Fruit fly (Drosophila melanogaster) whole organism, embryonic: Measurements from ENCODE around the gene CG33795.

Source experiments
- ATbp ChIP-seq: fragments of 200-800 bp; sonication (Bioruptor generic); optimal IDR thresholded peaks from 2 replicates; lab custom pipeline; 2017; ENCODE audit warnings: missing biosample characterization, mild to moderate bottlenecking, missing genetic modification characterization, missing genetic modification reagents
- Aef1 ChIP-seq: fragments of 200-800 bp; sonication (Bioruptor generic); IDR thresholded peaks from 3 replicates; pipeline ENCODE4 v1.3.6; 2022; ENCODE audit warnings: missing biosample characterization, missing genetic modification characterization
- B-H2 ChIP-seq: fragments of 200-800 bp; sonication (Bioruptor generic); optimal IDR thresholded peaks from 2 replicates; lab custom pipeline; 2018; ENCODE audit warnings: missing biosample characterization, mild to moderate bottlenecking, missing genetic modification characterization
- CG1024 ChIP-seq: fragments of 200-800 bp; sonication (Bioruptor generic); IDR thresholded peaks from 2 replicates; pipeline ENCODE4 v1.3.6; 2022; ENCODE audit warnings: missing biosample characterization, missing genetic modification characterization
- CG11085 ChIP-seq: fragments of 200-800 bp; sonication (Bioruptor generic); IDR thresholded peaks from 2 replicates; pipeline ENCODE4 v1.3.6; 2022; ENCODE audit warnings: missing biosample characterization, missing genetic modification characterization
- CG12155 ChIP-seq: fragments of 200-800 bp; sonication (Bioruptor generic); optimal IDR thresholded peaks from 3 replicates; lab custom pipeline; 2016; ENCODE audit warnings: missing biosample characterization, missing genetic modification characterization
- CG12236 ChIP-seq: fragments of 200-800 bp; sonication (Bioruptor generic); optimal IDR thresholded peaks from 2 replicates; lab custom pipeline; 2016; ENCODE audit warnings: missing biosample characterization, missing genetic modification characterization
- CG12942 ChIP-seq: fragments of 200-800 bp; sonication (Bioruptor generic); optimal IDR thresholded peaks from 3 replicates; lab custom pipeline; 2016; ENCODE audit warnings: missing biosample characterization, missing genetic modification characterization
- CG14965 ChIP-seq: fragments of 200-800 bp; sonication (Bioruptor generic); optimal IDR thresholded peaks from 2 replicates; lab custom pipeline; 2016; ENCODE audit warnings: missing biosample characterization, missing genetic modification characterization, borderline replicate concordance
- CG15601 ChIP-seq: fragments of 200-800 bp; sonication (Bioruptor generic); optimal IDR thresholded peaks from 3 replicates; lab custom pipeline; 2019; ENCODE audit warnings: missing biosample characterization, mild to moderate bottlenecking, missing genetic modification characterization, moderate library complexity
- CG16813 ChIP-seq: fragments of 200-800 bp; sonication (Bioruptor generic); IDR thresholded peaks from 3 replicates; pipeline ENCODE4 v1.3.6; 2022; ENCODE audit warnings: missing biosample characterization, missing genetic modification characterization; ENCODE audit not compliant: partially characterized antibody
- CG17912 ChIP-seq: fragments of 200-800 bp; sonication (Bioruptor generic); optimal IDR thresholded peaks from 2 replicates; lab custom pipeline; 2018; ENCODE audit warnings: missing biosample characterization, mild to moderate bottlenecking, missing genetic modification characterization
- CG18011 ChIP-seq: fragments of 200-800 bp; sonication (Bioruptor generic); optimal IDR thresholded peaks from 2 replicates; lab custom pipeline; 2017; ENCODE audit warnings: missing biosample characterization, missing genetic modification characterization, mild to moderate bottlenecking, moderate library complexity, missing genotype
- CG2129 ChIP-seq: fragments of 200-800 bp; sonication (Bioruptor generic); IDR thresholded peaks from 2 replicates; pipeline ENCODE4 v1.3.6; 2022; ENCODE audit warnings: missing biosample characterization, missing genetic modification characterization; ENCODE audit not compliant: partially characterized antibody
- CG34422 ChIP-seq: fragments of 200-800 bp; sonication (Bioruptor generic); IDR thresholded peaks from 3 replicates; pipeline ENCODE4 v1.3.6; 2022; ENCODE audit warnings: missing biosample characterization, missing genetic modification characterization
- CG3995 ChIP-seq: fragments of 200-800 bp; sonication (Bioruptor generic); optimal IDR thresholded peaks from 3 replicates; lab custom pipeline; 2016; ENCODE audit warnings: missing biosample characterization, missing genetic modification characterization
- CG42726 ChIP-seq: fragments of 200-800 bp; sonication (Bioruptor generic); IDR thresholded peaks from 2 replicates; pipeline ENCODE4 v1.3.6; 2022; ENCODE audit warnings: missing biosample characterization, missing genetic modification characterization; ENCODE audit not compliant: partially characterized antibody
- CG6813 ChIP-seq: fragments of 200-800 bp; sonication (Bioruptor generic); optimal IDR thresholded peaks from 2 replicates; lab custom pipeline; 2017; ENCODE audit warnings: missing biosample characterization, missing genetic modification characterization, mild to moderate bottlenecking, moderate library complexity, missing genetic modification reagents
- CG7357 ChIP-seq: fragments of 200-800 bp; sonication (Bioruptor generic); IDR thresholded peaks from 3 replicates; pipeline ENCODE4 v1.3.6; 2022; ENCODE audit warnings: missing biosample characterization, missing genetic modification characterization
- CG7928 ChIP-seq: fragments of 200-800 bp; sonication (Bioruptor generic); optimal IDR thresholded peaks from 2 replicates; lab custom pipeline; 2017; ENCODE audit warnings: missing biosample characterization, mild to moderate bottlenecking, missing genetic modification characterization
- CG8089 ChIP-seq: fragments of 200-800 bp; sonication (Bioruptor generic); optimal IDR thresholded peaks from 3 replicates; lab custom pipeline; 2016; ENCODE audit warnings: missing biosample characterization, missing genetic modification characterization
- CG9727 ChIP-seq: fragments of 200-800 bp; sonication (Bioruptor generic); optimal IDR thresholded peaks from 3 replicates; lab custom pipeline; 2017; ENCODE audit warnings: missing biosample characterization, mild to moderate bottlenecking, missing genetic modification characterization
- D ChIP-seq, 2 experiments: fragments of 200-800 bp in 1 of 2; fragments of >200 bp in 1 of 2; sonication (Bioruptor generic) in 1 of 2; optimal IDR thresholded peaks; 2 replicates in 1 of 2; 3 replicates in 1 of 2; lab custom pipeline; 2017; ENCODE audit warnings: mild to moderate bottlenecking in 1 of 2, missing biosample characterization in 1 of 2, missing genetic modification characterization in 1 of 2, missing genetic modification reagents in 1 of 2
- Fer2 ChIP-seq: fragments of 200-800 bp; sonication (Bioruptor generic); optimal IDR thresholded peaks from 2 replicates; lab custom pipeline; 2018; ENCODE audit warnings: missing biosample characterization, mild to moderate bottlenecking, missing genetic modification characterization, moderate library complexity
- HLH3B ChIP-seq: fragments of 200-800 bp; sonication (Bioruptor generic); IDR thresholded peaks from 2 replicates; pipeline ENCODE4 v1.3.6; 2022; ENCODE audit warnings: missing biosample characterization, missing genetic modification characterization
- Hey ChIP-seq: fragments of 200-800 bp; sonication (Bioruptor generic); optimal IDR thresholded peaks from 3 replicates; lab custom pipeline; 2018; ENCODE audit warnings: missing biosample characterization, mild to moderate bottlenecking, missing genetic modification characterization
- Hmr ChIP-seq: fragments of 200-800 bp; sonication (Bioruptor generic); optimal IDR thresholded peaks from 3 replicates; lab custom pipeline; 2017; ENCODE audit warnings: mild to moderate bottlenecking, missing biosample characterization, missing genetic modification reagents, missing genetic modification characterization
- Hr51 ChIP-seq, 2 experiments: fragments of 200-800 bp; sonication (Bioruptor generic); optimal IDR thresholded peaks; 2 replicates in 1 of 2; 3 replicates in 1 of 2; lab custom pipeline; 2016 to 2018; ENCODE audit warnings: missing biosample characterization in 2 of 2, missing genetic modification characterization in 2 of 2, mild to moderate bottlenecking in 1 of 2, moderate library complexity in 1 of 2
- MBD-R2 ChIP-seq: fragments of 200-800 bp; sonication (Bioruptor generic); IDR thresholded peaks from 2 replicates; pipeline ENCODE4 v1.3.6; 2022; ENCODE audit warnings: missing biosample characterization, missing genetic modification characterization
- MTF-1 ChIP-seq: fragments of 200-800 bp; sonication (Bioruptor generic); optimal IDR thresholded peaks from 2 replicates; lab custom pipeline; 2018; ENCODE audit warnings: missing biosample characterization, mild to moderate bottlenecking, missing genetic modification characterization, borderline replicate concordance
- Ptx1 ChIP-seq: fragments of 200-800 bp; sonication (Bioruptor generic); IDR thresholded peaks from 2 replicates; pipeline ENCODE4 v1.3.6; 2022; ENCODE audit warnings: missing biosample characterization, missing genetic modification characterization
- Rx ChIP-seq: fragments of 200-800 bp; sonication (Bioruptor generic); IDR thresholded peaks from 2 replicates; pipeline ENCODE4 v1.3.6; 2022; ENCODE audit warnings: missing biosample characterization, missing genetic modification characterization
- Six4 ChIP-seq: fragments of 200-800 bp; sonication (Bioruptor generic); optimal IDR thresholded peaks from 2 replicates; lab custom pipeline; 2016; ENCODE audit warnings: missing biosample characterization, missing genetic modification characterization
- Taf1 ChIP-seq: fragments of 200-800 bp; sonication (Bioruptor generic); IDR thresholded peaks from 2 replicates; pipeline ENCODE4 v1.3.6; 2022; ENCODE audit warnings: missing biosample characterization, missing genetic modification characterization
- az2 ChIP-seq: fragments of 200-800 bp; sonication (Bioruptor generic); optimal IDR thresholded peaks from 3 replicates; lab custom pipeline; 2016; ENCODE audit warnings: missing biosample characterization, missing genetic modification characterization
- caup ChIP-seq: fragments of 200-800 bp; sonication (Bioruptor generic); optimal IDR thresholded peaks from 3 replicates; lab custom pipeline; 2017; ENCODE audit warnings: missing biosample characterization, mild to moderate bottlenecking, missing genetic modification characterization, moderate library complexity; ENCODE audit not compliant: severe bottlenecking
- cwo ChIP-seq: fragments of 200-800 bp; sonication (Bioruptor generic); optimal IDR thresholded peaks from 3 replicates; lab custom pipeline; 2017; ENCODE audit warnings: missing biosample characterization, missing genetic modification characterization, mild to moderate bottlenecking, moderate library complexity, missing genetic modification reagents
- en ChIP-seq: fragments of 200-800 bp; sonication (Bioruptor generic); optimal IDR thresholded peaks from 2 replicates; lab custom pipeline; 2016; ENCODE audit warnings: missing biosample characterization, missing genetic modification characterization
- grn ChIP-seq: fragments of 200-800 bp; sonication (Bioruptor generic); optimal IDR thresholded peaks from 3 replicates; lab custom pipeline; 2017; ENCODE audit warnings: missing biosample characterization, missing genetic modification characterization
- klu ChIP-seq: fragments of 200-800 bp; sonication (Bioruptor generic); IDR thresholded peaks from 2 replicates; pipeline ENCODE4 v1.3.6; 2022; ENCODE audit warnings: missing biosample characterization, missing genetic modification characterization
- knrl ChIP-seq: fragments of 200-800 bp; sonication (Bioruptor generic); IDR thresholded peaks from 3 replicates; pipeline ENCODE4 v1.3.6; 2022; ENCODE audit warnings: missing biosample characterization, missing genetic modification characterization; ENCODE audit not compliant: partially characterized antibody
- lmd ChIP-seq: fragments of 200-800 bp; sonication (Bioruptor generic); IDR thresholded peaks from 2 replicates; pipeline ENCODE4 v1.3.6; 2022; ENCODE audit warnings: missing biosample characterization, missing genetic modification characterization
- oc ChIP-seq: fragments of 200-800 bp; sonication (Bioruptor generic); optimal IDR thresholded peaks from 2 replicates; lab custom pipeline; 2018; ENCODE audit warnings: missing biosample characterization, mild to moderate bottlenecking, missing genetic modification characterization, moderate library complexity
- toy ChIP-seq: fragments of 200-800 bp; sonication (Bioruptor generic); IDR thresholded peaks from 2 replicates; pipeline ENCODE4 v1.3.6; 2022; ENCODE audit warnings: missing biosample characterization, missing genetic modification characterization
- twi ChIP-seq: fragments of 200-800 bp; optimal IDR thresholded peaks from 2 replicates; lab custom pipeline; 2019; ENCODE audit warnings: missing biosample characterization, mild to moderate bottlenecking, missing genetic modification characterization, moderate library complexity
- unc-4 ChIP-seq: fragments of 200-800 bp; sonication (Bioruptor generic); IDR thresholded peaks from 2 replicates; pipeline ENCODE4 v1.3.6; 2022; ENCODE audit warnings: missing biosample characterization, missing genetic modification characterization; ENCODE audit not compliant: partially characterized antibody
- wor ChIP-seq: fragments of 200-800 bp; sonication (Bioruptor generic); IDR thresholded peaks from 2 replicates; pipeline ENCODE4 v1.3.6; 2022; ENCODE audit warnings: missing biosample characterization, missing genetic modification characterization
- zfh2 ChIP-seq: fragments of 200-800 bp; sonication (Bioruptor generic); optimal IDR thresholded peaks from 2 replicates; lab custom pipeline; 2016; ENCODE audit warnings: missing biosample characterization, missing genetic modification characterization

Gene CG33795

dm6 chr3L:16128481-16128972 is 42.7 kb downstream of the CG33795 start, which contains the start of gene Pgm1 (continued):
- TF ChIP-seq twi: no peak
- peak; percentile 59 for TF ChIP-seq CG14965
- peak; percentile 76 for TF ChIP-seq CG9727 (GFP tag; lab: Kevin White, UChicago)
- no peak for TF ChIP-seq CG2129
- peak; percentile 61 for TF ChIP-seq CG34422 (GFP tag; lab: Robert Waterston, UW)
- TF ChIP-seq az2 (GFP tag; lab: Kevin White, UChicago): peak; percentile 83
- peak; percentile 85 for TF ChIP-seq CG12942 (GFP tag; lab: Kevin White, UChicago)
- peak; percentile 81 for TF ChIP-seq CG12236 (GFP tag; lab: Kevin White, UChicago)
- TF ChIP-seq lmd: peak; percentile 85; the same call in 1 of the 2 replicates
- TF ChIP-seq CG15601 (tag; lab: Kevin White, UChicago): peak; percentile 51
- no peak for TF ChIP-seq CG7928 (GFP tag; lab: Kevin White, UChicago)
- peak; percentile 45 for TF ChIP-seq CG18011 (GFP tag; lab: Kevin White, UChicago)
- peak; percentile 64; the same call in 1 of the 2 replicates for TF ChIP-seq MBD-R2 (GFP tag; lab: Robert Waterston, UW)
- TF ChIP-seq CG1024 (GFP tag; lab: Robert Waterston, UW): peak; percentile 46; the same call in 1 of the 2 replicates
- peak; percentile 85 for TF ChIP-seq Hmr (GFP tag; lab: Kevin White, UChicago)
- no peak for TF ChIP-seq MTF-1
- 0 out of 3 replicates have a peak, but pooled peaks have one; percentile 33 for TF ChIP-seq CG7357 (GFP tag; lab: Robert Waterston, UW)
- TF ChIP-seq zfh2 (GFP tag; lab: Kevin White, UChicago): peak; percentile 90
- peak; percentile 53 for TF ChIP-seq wor (GFP tag; lab: Robert Waterston, UW)
- TF ChIP-seq CG8089 (GFP tag; lab: Kevin White, UChicago): peak; percentile 80
- peak; percentile 71 for TF ChIP-seq ATbp (GFP tag; lab: Kevin White, UChicago)
- peak in 1 of 2 experiments; percentile 84 for TF ChIP-seq Hr51 (GFP tag; optimal IDR thresholded peaks at IDR 0.05; lab: Kevin White, UChicago)
- TF ChIP-seq CG16813 (GFP tag; lab: Robert Waterston, UW): no peak
- peak; percentile 77 for TF ChIP-seq CG6813 (GFP tag; lab: Kevin White, UChicago)
- TF ChIP-seq Fer2 (tag; lab: Kevin White, UChicago): peak; percentile 64
- TF ChIP-seq grn: peak; percentile 96
- peak; percentile 60 for TF ChIP-seq HLH3B (GFP tag; lab: Robert Waterston, UW)
- TF ChIP-seq D (optimal IDR thresholded peaks at IDR 0.05; lab: Kevin White, UChicago): no peak
- TF ChIP-seq D (GFP tag; optimal IDR thresholded peaks at IDR 0.05; lab: Kevin White, UChicago): peak; percentile 74
- peak; percentile 76 for TF ChIP-seq en
- peak; percentile 67 for TF ChIP-seq CG11085 (GFP tag; lab: Robert Waterston, UW)
- peak; percentile 79 for TF ChIP-seq Hey (tag; lab: Kevin White, UChicago)
- no peak for TF ChIP-seq knrl
- peak; percentile 16 for TF ChIP-seq CG17912 (GFP tag; lab: Kevin White, UChicago)
- TF ChIP-seq CG42726 (GFP tag; lab: Robert Waterston, UW): peak; percentile 42; the same call in 1 of the 2 replicates
- peak; percentile 49 for TF ChIP-seq CG3995 (GFP tag; lab: Kevin White, UChicago)
- TF ChIP-seq Taf1 (GFP tag; lab: Robert Waterston, UW): peak; percentile 37; the same call in 1 of the 2 replicates
- TF ChIP-seq CG12155 (GFP tag; lab: Kevin White, UChicago): peak; percentile 88
- TF ChIP-seq klu: 0 out of 2 replicates have a peak, but pooled peaks have one; percentile 28
- TF ChIP-seq oc (tag; lab: Kevin White, UChicago): no peak
- TF ChIP-seq Rx (GFP tag; lab: Robert Waterston, UW): peak; percentile 72
- no peak for TF ChIP-seq unc-4
- peak; percentile 81 for TF ChIP-seq Six4 (GFP tag; lab: Kevin White, UChicago)
- peak; percentile 71 for TF ChIP-seq B-H2
- peak; percentile 70 for TF ChIP-seq Aef1 (GFP tag; lab: Robert Waterston, UW)
- no peak for TF ChIP-seq caup (GFP tag; lab: Kevin White, UChicago)
- peak; percentile 82 for TF ChIP-seq cwo (GFP tag; lab: Kevin White, UChicago)
- TF ChIP-seq Ptx1: peak; percentile 82
- TF ChIP-seq toy: 0 out of 2 replicates have a peak, but pooled peaks have one; percentile 36
